Worm (Caenorhabditis elegans) whole organism, L4 larva: Measurements from ENCODE around the gene cdka-1.

ENCODE experiments used
- aha-1 ChIP-seq: fragments of 150-350 bp; peaks from one replicate; lab custom pipeline; 2014; ENCODE audit warnings: missing biosample characterization, missing genetic modification characterization
- cey-2 ChIP-seq: sonication (generic microtip); optimal IDR thresholded peaks from 3 replicates; lab custom pipeline; 2017; ENCODE audit warnings: missing genetic modification characterization, mild to moderate bottlenecking, missing compliant biosample characterization, antibody characterized with exemption, borderline replicate concordance; ENCODE audit not compliant: insufficient read depth
- daf-19 ChIP-seq: fragments of 200-800 bp; sonication (Bioruptor generic); conservative IDR thresholded peaks from 2 replicates; pipeline ENCODE4 v1.3.6; 2022; ENCODE audit warnings: missing genetic modification characterization, missing compliant biosample characterization
- lin-15B ChIP-seq: fragments of 150-350 bp; sonication (generic microtip); optimal IDR thresholded peaks from 3 replicates; lab custom pipeline; 2014; ENCODE audit warnings: missing biosample characterization, missing genetic modification characterization
- nhr-111 ChIP-seq: fragments of 200-800 bp; sonication (Bioruptor generic); optimal IDR thresholded peaks from 2 replicates; lab custom pipeline; 2018; ENCODE audit warnings: mild to moderate bottlenecking, missing genetic modification characterization, missing compliant biosample characterization
- nhr-237 ChIP-seq: sonication (generic microtip); optimal IDR thresholded peaks from 2 replicates; lab custom pipeline; 2017; ENCODE audit warnings: missing biosample characterization, missing genetic modification characterization
- snpc-1.2 ChIP-seq: fragments of 200-800 bp; sonication (Bioruptor generic); IDR thresholded peaks from 2 replicates; pipeline ENCODE4 v1.3.6; 2022; ENCODE audit warnings: missing genetic modification reagents, missing genetic modification characterization, missing compliant biosample characterization
- unc-39 ChIP-seq: sonication (generic microtip); optimal IDR thresholded peaks from 2 replicates; lab custom pipeline; 2017; ENCODE audit warnings: missing biosample characterization, missing genetic modification characterization
- unc-62 ChIP-seq, 3 experiments: fragments of 150-350 bp in 1 of 3; sonication (generic microtip); optimal IDR thresholded peaks in 2 of 3; peaks in 1 of 3; 1 replicate in 1 of 3; 2 replicates in 2 of 3; lab custom pipeline; 2014 to 2017; ENCODE audit warnings: missing biosample characterization in 3 of 3, missing genetic modification characterization in 3 of 3, missing genetic modification reagents in 3 of 3, missing genotype in 1 of 3
- zag-1 ChIP-seq: fragments of 150-350 bp; optimal IDR thresholded peaks from 2 replicates; lab custom pipeline; 2014; ENCODE audit warnings: missing biosample characterization, missing genetic modification characterization
- ztf-7 ChIP-seq: fragments of 150-350 bp; optimal IDR thresholded peaks from 2 replicates; lab custom pipeline; 2014; ENCODE audit warnings: missing biosample characterization, missing genetic modification characterization

- TF ChIP-seq aha-1 (tag; lab: Kevin White, UChicago): peak; percentile 90
- no peak for TF ChIP-seq nhr-237 (tag; lab: Kevin White, UChicago)
- TF ChIP-seq lin-15B (tag; lab: Kevin White, UChicago): no peak
- TF ChIP-seq cey-2 (tag; lab: Kevin White, UChicago): no peak
- peak; percentile 81 for TF ChIP-seq snpc-1.2
- TF ChIP-seq ztf-7: peak; percentile 75
- TF ChIP-seq daf-19 (GFP tag; lab: Robert Waterston, UW): peak; percentile 89
- TF ChIP-seq nhr-111 (GFP tag; lab: Kevin White, UChicago): peak; percentile 93
- no peak for TF ChIP-seq unc-39 (tag; lab: Kevin White, UChicago)
- no peak for TF ChIP-seq zag-1
- TF ChIP-seq unc-62 (GFP tag; optimal IDR thresholded peaks at IDR 0.05 in 1 of 2; lab: Kevin White, UChicago): no peak
- no peak for TF ChIP-seq unc-62 (tag; optimal IDR thresholded peaks at IDR 0.05; lab: Kevin White, UChicago)
Observed at ce11 chrIII:4689595-4689994, 31.0 kb downstream of the cdka-1 start.
